Fruit fly (Drosophila melanogaster) whole organism, embryonic: ENCODE data around the gene Vha16-2.
A peak's percentile ranks its signal among the peaks of the same experiment; 100 is the strongest.

ENCODE experiments used
- ATbp ChIP-seq: fragments of 200-800 bp; sonication (Bioruptor generic); optimal IDR thresholded peaks from 2 replicates; lab custom pipeline; 2017; ENCODE audit warnings: missing biosample characterization, mild to moderate bottlenecking, missing genetic modification characterization, missing genetic modification reagents
- Blimp-1 ChIP-seq: fragments of 200-800 bp; sonication (Bioruptor generic); optimal IDR thresholded peaks from 3 replicates; lab custom pipeline; 2018; ENCODE audit warnings: missing biosample characterization, missing genetic modification characterization, mild to moderate bottlenecking, moderate library complexity, missing genetic modification reagents
- CG12299 ChIP-seq: fragments of 200-800 bp; sonication (Bioruptor generic); optimal IDR thresholded peaks from 2 replicates; lab custom pipeline; 2018; ENCODE audit warnings: missing biosample characterization, mild to moderate bottlenecking, missing genetic modification characterization
- CG14014 ChIP-seq: fragments of 200-800 bp; sonication (Bioruptor generic); IDR thresholded peaks from 2 replicates; pipeline ENCODE4 v1.3.6; 2022; ENCODE audit warnings: missing biosample characterization, missing genetic modification characterization
- CG15696 ChIP-seq: fragments of 200-800 bp; sonication (Bioruptor generic); optimal IDR thresholded peaks from 2 replicates; lab custom pipeline; 2019; ENCODE audit warnings: missing biosample characterization, mild to moderate bottlenecking, missing genetic modification characterization, moderate library complexity
- CG1647 ChIP-seq: fragments of 200-800 bp; sonication (Bioruptor generic); optimal IDR thresholded peaks from 3 replicates; lab custom pipeline; 2016; ENCODE audit warnings: missing biosample characterization, missing genetic modification characterization
- CG16779 ChIP-seq: fragments of 200-800 bp; sonication (Bioruptor generic); IDR thresholded peaks from 2 replicates; pipeline ENCODE4 v1.3.6; 2022; ENCODE audit warnings: missing biosample characterization, missing genetic modification characterization
- CG16815 ChIP-seq: fragments of 200-800 bp; sonication (Bioruptor generic); optimal IDR thresholded peaks from 3 replicates; lab custom pipeline; 2017; ENCODE audit warnings: missing biosample characterization, mild to moderate bottlenecking, missing genetic modification characterization
- CG1792 ChIP-seq: fragments of 200-800 bp; sonication (Bioruptor generic); optimal IDR thresholded peaks from 2 replicates; lab custom pipeline; 2016; ENCODE audit warnings: missing biosample characterization, missing genetic modification characterization
- CG18764 ChIP-seq: fragments of 200-800 bp; sonication (Bioruptor generic); optimal IDR thresholded peaks from 3 replicates; lab custom pipeline; 2016; ENCODE audit warnings: missing biosample characterization, missing genetic modification characterization
- CG32532 ChIP-seq: fragments of 200-800 bp; sonication (Bioruptor generic); IDR thresholded peaks from 2 replicates; pipeline ENCODE4 v1.3.6; 2022; ENCODE audit warnings: missing biosample characterization, missing genetic modification characterization
- CG6791 ChIP-seq: fragments of 200-800 bp; sonication (Bioruptor generic); IDR thresholded peaks from 3 replicates; pipeline ENCODE4 v1.3.6; 2022; ENCODE audit warnings: missing biosample characterization, missing genetic modification characterization; ENCODE audit not compliant: partially characterized antibody
- CG6854 ChIP-seq: fragments of 200-800 bp; sonication (Bioruptor generic); optimal IDR thresholded peaks from 3 replicates; lab custom pipeline; 2017; ENCODE audit warnings: missing biosample characterization, mild to moderate bottlenecking, missing genetic modification characterization
- CG7372 ChIP-seq: fragments of 200-800 bp; sonication (Bioruptor generic); IDR thresholded peaks from 2 replicates; pipeline ENCODE4 v1.3.6; 2022; ENCODE audit warnings: missing biosample characterization, missing genetic modification characterization
- CG7987 ChIP-seq: fragments of 200-800 bp; sonication (Bioruptor generic); optimal IDR thresholded peaks from 2 replicates; lab custom pipeline; 2018; ENCODE audit warnings: missing biosample characterization, mild to moderate bottlenecking, missing genetic modification characterization, moderate library complexity
- CG8359 ChIP-seq: fragments of 200-800 bp; sonication (Bioruptor generic); optimal IDR thresholded peaks from 2 replicates; lab custom pipeline; 2017; ENCODE audit warnings: missing biosample characterization, mild to moderate bottlenecking, missing genetic modification characterization, borderline replicate concordance
- CG8388 ChIP-seq: fragments of 200-800 bp; sonication (Bioruptor generic); optimal IDR thresholded peaks from 2 replicates; lab custom pipeline; 2019; ENCODE audit warnings: missing biosample characterization, mild to moderate bottlenecking, missing genetic modification characterization, moderate library complexity
- CG9609 ChIP-seq: fragments of 200-800 bp; sonication (Bioruptor generic); optimal IDR thresholded peaks from 3 replicates; lab custom pipeline; 2016; ENCODE audit warnings: missing biosample characterization, missing genetic modification characterization
- CG9727 ChIP-seq: fragments of 200-800 bp; sonication (Bioruptor generic); optimal IDR thresholded peaks from 3 replicates; lab custom pipeline; 2017; ENCODE audit warnings: missing biosample characterization, mild to moderate bottlenecking, missing genetic modification characterization
- CG9797 ChIP-seq: fragments of 200-800 bp; sonication (Bioruptor generic); optimal IDR thresholded peaks from 3 replicates; lab custom pipeline; 2018; ENCODE audit warnings: missing biosample characterization, mild to moderate bottlenecking, missing genetic modification characterization
- CkIIα-i1 ChIP-seq: fragments of 200-800 bp; sonication (Bioruptor generic); IDR thresholded peaks from 2 replicates; pipeline ENCODE4 v1.3.6; 2022; ENCODE audit warnings: missing biosample characterization, missing genetic modification characterization
- CrebB ChIP-seq: fragments of 200-800 bp; sonication (Bioruptor generic); optimal IDR thresholded peaks from 3 replicates; lab custom pipeline; 2018; ENCODE audit warnings: missing biosample characterization, mild to moderate bottlenecking, missing genetic modification characterization
- Doc2 ChIP-seq: fragments of 200-800 bp; sonication (Bioruptor generic); IDR thresholded peaks from 2 replicates; pipeline ENCODE4 v1.3.6; 2022; ENCODE audit warnings: missing biosample characterization, missing genetic modification characterization
- Hsf ChIP-seq: fragments of 200-800 bp; sonication (Bioruptor generic); optimal IDR thresholded peaks from 3 replicates; lab custom pipeline; 2016; ENCODE audit warnings: missing biosample characterization, missing genetic modification characterization
- Kr ChIP-seq: fragments of 200-800 bp; sonication (Bioruptor generic); optimal IDR thresholded peaks from 2 replicates; lab custom pipeline; 2017; ENCODE audit warnings: missing biosample characterization, mild to moderate bottlenecking, missing genetic modification characterization
- Lim3 ChIP-seq: fragments of 200-800 bp; sonication (Bioruptor generic); IDR thresholded peaks from 2 replicates; pipeline ENCODE4 v1.3.6; 2022; ENCODE audit warnings: missing biosample characterization, missing genetic modification characterization
- MESR4 ChIP-seq: fragments of 200-800 bp; sonication (Bioruptor generic); optimal IDR thresholded peaks from 2 replicates; lab custom pipeline; 2018; ENCODE audit warnings: missing biosample characterization, mild to moderate bottlenecking, missing genetic modification characterization, moderate library complexity
- Nf-YC ChIP-seq: fragments of 200-800 bp; optimal IDR thresholded peaks from 3 replicates; lab custom pipeline; 2019; ENCODE audit warnings: missing biosample characterization, mild to moderate bottlenecking, missing genetic modification characterization, moderate library complexity
- Rfx ChIP-seq: fragments of 200-800 bp; sonication (Bioruptor generic); IDR thresholded peaks from 2 replicates; pipeline ENCODE4 v1.3.6; 2022; ENCODE audit warnings: missing biosample characterization, missing genetic modification characterization
- Sox100B ChIP-seq: fragments of 200-800 bp; sonication (Bioruptor generic); optimal IDR thresholded peaks from 3 replicates; lab custom pipeline; 2018; ENCODE audit warnings: missing biosample characterization, mild to moderate bottlenecking, missing genetic modification characterization
- Ssrp ChIP-seq: fragments of 200-800 bp; sonication (Bioruptor generic); optimal IDR thresholded peaks from 2 replicates; lab custom pipeline; 2018; ENCODE audit warnings: missing biosample characterization, mild to moderate bottlenecking, missing genetic modification characterization, moderate library complexity
- Xrp1 ChIP-seq: fragments of 200-800 bp; sonication (Bioruptor generic); IDR thresholded peaks from 2 replicates; pipeline ENCODE4 v1.3.6; 2022; ENCODE audit warnings: missing biosample characterization, missing genetic modification characterization
- ara ChIP-seq: fragments of 200-800 bp; sonication (Bioruptor generic); IDR thresholded peaks from 2 replicates; pipeline ENCODE4 v1.3.6; 2022; ENCODE audit warnings: missing biosample characterization, missing genetic modification characterization
- chm ChIP-seq: fragments of 200-800 bp; sonication (Bioruptor generic); IDR thresholded peaks from 2 replicates; pipeline ENCODE4 v1.3.6; 2022; ENCODE audit warnings: missing biosample characterization, missing genetic modification characterization
- croc ChIP-seq: fragments of 200-800 bp; sonication (Bioruptor generic); conservative IDR thresholded peaks from 3 replicates; pipeline ENCODE4 v1.3.6; 2022; ENCODE audit warnings: missing biosample characterization, missing genetic modification characterization
- cwo ChIP-seq: fragments of 200-800 bp; sonication (Bioruptor generic); optimal IDR thresholded peaks from 3 replicates; lab custom pipeline; 2017; ENCODE audit warnings: missing biosample characterization, missing genetic modification characterization, mild to moderate bottlenecking, moderate library complexity, missing genetic modification reagents
- fd96Cb ChIP-seq: fragments of 200-800 bp; sonication (Bioruptor generic); optimal IDR thresholded peaks from 2 replicates; lab custom pipeline; 2018; ENCODE audit warnings: missing biosample characterization, mild to moderate bottlenecking, missing genetic modification characterization, moderate library complexity
- fru ChIP-seq: fragments of >200 bp; optimal IDR thresholded peaks from 2 replicates; lab custom pipeline; 2017
- ftz-f1 ChIP-seq: fragments of 200-800 bp; sonication (Bioruptor generic); optimal IDR thresholded peaks from 2 replicates; lab custom pipeline; 2016; ENCODE audit warnings: missing biosample characterization, missing genetic modification characterization
- gfzf ChIP-seq: fragments of 200-800 bp; sonication (Bioruptor generic); optimal IDR thresholded peaks from 2 replicates; lab custom pipeline; 2016; ENCODE audit warnings: missing biosample characterization, mild to moderate bottlenecking, missing genetic modification characterization, moderate library complexity
- ham ChIP-seq: fragments of 200-800 bp; sonication (Bioruptor generic); IDR thresholded peaks from 2 replicates; pipeline ENCODE4 v1.3.6; 2022; ENCODE audit warnings: missing biosample characterization, missing genetic modification characterization
- her ChIP-seq: fragments of 200-800 bp; sonication (Bioruptor generic); optimal IDR thresholded peaks from 2 replicates; lab custom pipeline; 2016; ENCODE audit warnings: missing biosample characterization, missing genetic modification characterization
- nom ChIP-seq: fragments of 200-800 bp; sonication (Bioruptor generic); optimal IDR thresholded peaks from 2 replicates; lab custom pipeline; 2017; ENCODE audit warnings: missing biosample characterization, missing genetic modification characterization, mild to moderate bottlenecking, moderate library complexity, missing genetic modification reagents
- repo ChIP-seq: fragments of 200-800 bp; sonication (Bioruptor generic); optimal IDR thresholded peaks from 2 replicates; lab custom pipeline; 2016; ENCODE audit warnings: missing biosample characterization, missing genetic modification characterization
- rib ChIP-seq: fragments of 200-800 bp; sonication (Bioruptor generic); IDR thresholded peaks from 2 replicates; pipeline ENCODE4 v1.3.6; 2022; ENCODE audit warnings: missing biosample characterization, missing genetic modification characterization
- row ChIP-seq: fragments of 200-800 bp; sonication (Bioruptor generic); IDR thresholded peaks from 3 replicates; pipeline ENCODE4 v1.3.6; 2022; ENCODE audit warnings: missing biosample characterization, missing genetic modification characterization
- slp2 ChIP-seq: fragments of 200-800 bp; sonication (Bioruptor generic); optimal IDR thresholded peaks from 2 replicates; lab custom pipeline; 2016; ENCODE audit warnings: missing biosample characterization, missing genetic modification characterization
- tll ChIP-seq, 2 experiments: fragments of 200-800 bp in 1 of 2; fragments of >200 bp in 1 of 2; sonication (Bioruptor generic) in 1 of 2; optimal IDR thresholded peaks; 2 replicates each; lab custom pipeline; 2017 to 2019; ENCODE audit warnings: missing biosample characterization in 2 of 2, missing genetic modification characterization in 2 of 2, mild to moderate bottlenecking in 1 of 2, moderate library complexity in 1 of 2
- tna ChIP-seq: fragments of 200-800 bp; sonication (Bioruptor generic); IDR thresholded peaks from 2 replicates; pipeline ENCODE4 v1.3.6; 2022; ENCODE audit warnings: missing biosample characterization, missing genetic modification characterization; ENCODE audit not compliant: partially characterized antibody
- unc-4 ChIP-seq: fragments of 200-800 bp; sonication (Bioruptor generic); IDR thresholded peaks from 2 replicates; pipeline ENCODE4 v1.3.6; 2022; ENCODE audit warnings: missing biosample characterization, missing genetic modification characterization; ENCODE audit not compliant: partially characterized antibody
- unpg ChIP-seq: fragments of 200-800 bp; sonication (Bioruptor generic); optimal IDR thresholded peaks from 3 replicates; lab custom pipeline; 2018; ENCODE audit warnings: missing biosample characterization, mild to moderate bottlenecking, missing genetic modification characterization, moderate library complexity

Gene Vha16-2

dm6 chr3L:11483135-11483534 lies 8.4 kb downstream of the Vha16-2 start (continued):
- TF ChIP-seq fd96Cb (tag; lab: Kevin White, UChicago) (peak; percentile 40), CG7372 (0 out of 2 replicates have a peak, but pooled peaks have one; percentile 9), CG1647 (GFP tag; lab: Kevin White, UChicago) (no peak), croc (no peak), Kr (no peak), CG8388 (GFP tag; lab: Kevin White, UChicago) (peak; percentile 45), CG9609 (GFP tag; lab: Kevin White, UChicago) (peak; percentile 27), CG32532 (0 out of 2 replicates have a peak, but pooled peaks have one; percentile 11), Nf-YC (tag; lab: Kevin White, UChicago) (no peak), unpg (GFP tag; lab: Kevin White, UChicago) (peak; percentile 44), CG6854 (GFP tag; lab: Kevin White, UChicago) (no peak), unc-4 (no peak), Ssrp (peak; percentile 29), gfzf (GFP tag; lab: Kevin White, UChicago) (no peak), CrebB (tag; lab: Kevin White, UChicago) (no peak), ATbp (GFP tag; lab: Kevin White, UChicago) (peak; percentile 37), row (peak; percentile 39; the same call in 2 of the 3 replicates), ftz-f1 (GFP tag; lab: Kevin White, UChicago) (no peak), cwo (GFP tag; lab: Kevin White, UChicago) (no peak), Lim3 (GFP tag; lab: Robert Waterston, UW) (no peak), her (no peak), rib (GFP tag; lab: Robert Waterston, UW) (no peak), CG18764 (peak; percentile 30), ham (GFP tag; lab: Robert Waterston, UW) (no peak), CG14014 (no peak), Doc2 (no peak), CG9727 (GFP tag; lab: Kevin White, UChicago) (peak; percentile 65), CG6791 (GFP tag; lab: Robert Waterston, UW) (0 out of 3 replicates have a peak, but pooled peaks have one; percentile 52), Rfx (GFP tag; lab: Robert Waterston, UW) (no peak), nom (GFP tag; lab: Kevin White, UChicago) (no peak), repo (no peak), tll (GFP tag; optimal IDR thresholded peaks at IDR 0.05; lab: Kevin White, UChicago) (no peak), CG12299 (tag; lab: Kevin White, UChicago) (no peak), CG15696 (no peak), CG9797 (GFP tag; lab: Kevin White, UChicago) (no peak), Blimp-1 (GFP tag; lab: Kevin White, UChicago) (peak; percentile 52), CG1792 (GFP tag; lab: Kevin White, UChicago) (no peak), slp2 (no peak), Xrp1 (peak; percentile 66; the same call in 1 of the 2 replicates), Hsf (peak; percentile 49), chm (no peak), fru (lab: Kevin White, UChicago) (no peak), tna (peak; percentile 27; the same call in 1 of the 2 replicates), CG7987 (no peak), CG16815 (peak; percentile 11), CkIIα-i1 (no peak), MESR4 (no peak), CG8359 (GFP tag; lab: Kevin White, UChicago) (peak; percentile 17), CG16779 (GFP tag; lab: Robert Waterston, UW) (no peak), Sox100B (peak; percentile 48), ara (no peak)
